Fruit fly (Drosophila melanogaster): ENCODE data around the gene CG4465.

The CG4465 gene

DNA sequence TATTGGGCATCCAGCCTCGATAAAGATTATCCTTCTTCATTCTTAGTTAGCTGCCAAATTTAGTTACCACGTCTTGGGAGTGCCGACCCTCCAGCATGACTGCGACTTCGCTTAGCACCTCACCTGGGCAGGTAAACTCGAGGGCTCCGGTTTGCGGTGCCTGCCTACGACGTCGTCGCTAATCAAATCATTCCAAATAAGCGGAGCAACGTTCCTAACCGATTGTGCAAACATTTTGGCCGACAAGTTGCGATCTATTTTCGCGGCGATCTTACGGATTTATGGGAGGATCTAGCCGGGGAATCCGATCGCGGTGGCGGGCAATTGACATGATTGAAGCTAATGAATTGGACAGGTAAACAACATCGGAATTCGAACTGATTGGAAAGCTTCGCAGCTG, at the start of gene CG4465:
CG4465 (minus strand) TSS at position 101 of the 400 bp plus-strand sequence.
- TF ChIP-seq usp (GFP tag; optimal IDR thresholded peaks at IDR 0.05) (no peak), psq (optimal IDR thresholded peaks at IDR 0.05) (no peak)

DNA sequence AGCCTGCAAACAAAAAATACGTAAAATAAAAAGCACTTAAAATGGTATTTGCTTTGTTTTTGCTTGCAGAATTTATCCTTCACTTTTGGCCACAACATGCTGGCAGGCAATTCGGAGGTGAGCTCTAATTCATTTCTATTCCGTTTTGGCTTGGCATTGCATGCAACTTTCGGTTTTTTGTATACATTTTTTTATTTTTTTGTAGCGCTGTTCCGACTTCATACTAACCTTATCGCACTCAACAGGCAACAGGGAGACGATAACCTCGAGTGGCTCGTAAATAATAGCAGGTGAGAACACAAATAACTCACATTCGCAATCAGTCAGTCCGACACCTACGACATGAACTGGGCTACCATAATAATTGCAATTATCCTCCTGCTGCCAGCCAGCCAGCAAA, 30.5 kb upstream of the CG4465 start, which contains the start of gene CG4783:
CG4783 (plus strand) TSS at position 301 of the 400 bp plus-strand sequence.
- no peak for TF ChIP-seq EcR (GFP tag; optimal IDR thresholded peaks at IDR 0.05)
- no peak for TF ChIP-seq Dll (optimal IDR thresholded peaks at IDR 0.05)

DNA sequence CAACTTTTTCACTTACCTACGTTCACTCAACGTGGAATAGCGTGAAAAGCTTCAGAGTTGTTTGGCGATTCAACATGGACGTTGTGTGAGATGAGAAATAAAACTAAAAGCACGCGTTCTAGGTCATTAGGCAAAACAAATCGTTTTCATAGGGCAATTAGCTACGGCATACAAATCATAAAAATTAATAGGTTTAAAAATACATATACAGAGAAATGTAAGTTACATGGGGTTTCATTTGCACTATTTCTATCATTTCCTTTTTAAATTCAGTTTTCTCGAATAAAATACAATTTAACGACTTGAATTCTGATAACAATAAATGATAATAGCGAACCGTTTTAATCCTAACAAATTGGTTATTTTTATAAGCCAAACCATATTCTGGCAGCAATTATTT, 24.7 kb upstream of the CG4465 start, which contains the start of gene CG46042:
CG46042 (minus strand) TSS at position 101 of the 400 bp plus-strand sequence.
- TF ChIP-seq CG8478 (optimal IDR thresholded peaks at IDR 0.05) (no peak), psq (optimal IDR thresholded peaks at IDR 0.05) (no peak)

DNA sequence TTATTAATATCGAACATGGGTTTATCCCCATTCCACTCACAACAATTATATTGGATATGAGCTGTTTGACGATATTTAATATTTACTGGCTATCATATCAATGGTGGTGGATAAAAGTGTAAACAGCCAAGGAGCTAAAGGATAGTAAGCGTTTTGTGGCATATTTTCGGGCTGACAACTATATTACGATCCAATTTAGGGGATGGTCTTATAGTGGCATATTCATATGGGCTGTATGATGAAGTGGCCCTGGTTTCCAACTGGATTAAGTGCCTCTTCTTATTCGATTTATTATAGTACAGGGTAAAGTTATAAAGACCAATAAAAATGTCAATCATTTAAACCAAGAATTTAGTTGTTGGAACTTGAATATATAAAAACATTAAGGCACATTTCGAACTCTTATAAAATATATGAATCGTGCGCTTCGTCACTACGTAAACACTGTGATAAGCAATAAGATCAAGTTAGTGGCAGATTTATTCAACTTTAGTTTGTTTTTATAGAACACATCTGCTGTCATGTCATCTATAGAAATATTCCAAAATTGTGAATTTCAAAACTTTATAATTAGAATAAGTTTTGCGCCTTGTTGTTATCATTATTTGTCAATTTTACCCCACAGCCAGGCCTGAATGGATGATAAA, 21.4 kb upstream of the CG4465 start:
- TF ChIP-seq psq (optimal IDR thresholded peaks at IDR 0.05) = no peak
- TF ChIP-seq pan (optimal IDR thresholded peaks at IDR 0.05) = no peak
- TF ChIP-seq EcR (GFP tag; optimal IDR thresholded peaks at IDR 0.05) = no peak
- TF ChIP-seq CG8478 (optimal IDR thresholded peaks at IDR 0.05) = no peak

DNA sequence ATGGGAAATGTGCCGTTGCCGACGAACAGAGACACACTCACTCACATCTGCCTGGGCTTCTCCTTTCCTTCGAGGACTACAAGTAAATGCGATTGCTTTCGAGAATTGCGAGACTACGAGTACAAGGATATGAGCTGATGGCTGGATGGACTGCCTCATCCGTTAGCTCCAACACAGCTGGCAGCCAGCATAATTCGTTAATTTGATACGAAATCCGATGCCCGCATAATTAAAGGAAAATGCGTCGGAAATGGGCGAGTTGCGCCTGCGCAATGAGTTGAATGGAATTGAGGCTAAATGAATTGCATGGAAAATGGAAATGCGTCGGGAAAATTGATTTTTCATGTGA, 18.1 kb upstream of the CG4465 start:
- no peak for TF ChIP-seq psq (optimal IDR thresholded peaks at IDR 0.05)
- no peak for TF ChIP-seq Dll (optimal IDR thresholded peaks at IDR 0.05)
- TF ChIP-seq CG8478 (optimal IDR thresholded peaks at IDR 0.05) = no peak
- no peak for TF ChIP-seq EcR (GFP tag; optimal IDR thresholded peaks at IDR 0.05)
- no peak for TF ChIP-seq pan (optimal IDR thresholded peaks at IDR 0.05)
- no peak for TF ChIP-seq usp (GFP tag; optimal IDR thresholded peaks at IDR 0.05)

DNA sequence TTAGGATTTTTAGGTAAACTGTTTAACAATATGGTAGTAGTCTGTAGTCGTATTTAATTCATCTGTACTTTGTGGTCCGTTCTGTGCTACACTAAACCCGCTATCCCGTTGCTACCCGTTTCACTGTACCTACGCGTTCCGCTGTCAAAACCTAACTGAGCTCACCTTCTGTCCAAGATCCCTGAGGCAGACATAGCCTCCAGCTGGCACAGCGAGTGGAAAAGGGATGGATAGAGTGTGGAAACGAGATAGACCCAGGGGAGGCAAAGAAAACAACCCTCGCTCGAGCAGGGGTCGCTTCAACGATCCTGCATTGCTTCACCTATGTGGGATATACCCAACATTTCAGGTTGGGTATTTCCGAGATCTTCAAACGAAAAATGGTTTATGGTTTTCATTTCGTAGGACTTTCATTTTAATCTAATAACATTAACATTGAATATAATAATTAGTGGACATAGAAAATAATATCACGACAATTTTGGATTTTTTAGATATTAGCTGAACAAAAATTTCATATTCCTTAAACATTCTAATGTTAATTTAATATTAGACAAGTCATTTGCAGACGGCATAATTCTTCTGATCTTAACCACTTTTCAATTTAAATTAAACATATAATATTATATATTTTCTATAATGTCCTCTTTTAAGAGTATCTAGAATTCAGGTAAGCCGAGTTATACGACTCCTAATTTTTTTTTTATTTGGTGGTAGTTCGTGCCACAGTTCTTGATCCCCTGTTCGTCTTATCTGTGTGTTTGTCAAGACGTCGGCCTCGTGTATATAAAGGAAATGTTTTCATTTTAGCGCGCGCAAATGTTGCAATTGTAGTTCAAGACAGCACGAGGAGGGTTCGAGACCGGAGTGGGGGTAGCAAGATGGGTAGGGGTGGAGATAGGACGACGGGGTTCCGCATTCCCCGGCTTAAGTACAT, 17.5 kb upstream of the CG4465 start, which contains the start of gene mira:
mira (minus strand) TSS at position 281 of the 937 bp plus-strand sequence.
- no peak for TF ChIP-seq pan (optimal IDR thresholded peaks at IDR 0.05)
- no peak for TF ChIP-seq CG8478 (optimal IDR thresholded peaks at IDR 0.05)
- no peak for TF ChIP-seq usp (GFP tag; optimal IDR thresholded peaks at IDR 0.05)
- TF ChIP-seq psq (optimal IDR thresholded peaks at IDR 0.05) = no peak

DNA sequence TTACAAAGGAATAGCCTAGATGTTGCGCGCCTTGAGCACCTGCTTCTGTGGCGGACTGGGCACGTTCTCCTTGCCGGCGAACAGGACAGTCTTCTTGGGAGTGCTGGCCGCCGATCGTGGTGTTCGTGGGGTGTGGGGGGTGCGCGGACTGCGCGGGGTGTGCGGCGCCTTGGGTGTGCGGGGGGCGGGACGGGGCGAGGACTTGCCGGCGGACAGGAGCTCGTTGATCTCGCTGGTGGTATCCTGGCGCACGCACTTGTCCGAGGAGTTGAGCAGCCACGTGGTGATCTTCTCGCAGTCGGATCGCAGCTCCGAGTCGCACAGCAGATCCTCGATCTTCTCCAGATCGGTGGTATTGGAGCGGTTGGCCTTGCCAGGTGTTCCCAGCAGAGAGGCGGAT, 14.5 kb upstream of the CG4465 start:
- no peak for TF ChIP-seq CG8478 (optimal IDR thresholded peaks at IDR 0.05)
- TF ChIP-seq EcR (GFP tag; optimal IDR thresholded peaks at IDR 0.05) = no peak
- TF ChIP-seq psq (optimal IDR thresholded peaks at IDR 0.05) = no peak

DNA sequence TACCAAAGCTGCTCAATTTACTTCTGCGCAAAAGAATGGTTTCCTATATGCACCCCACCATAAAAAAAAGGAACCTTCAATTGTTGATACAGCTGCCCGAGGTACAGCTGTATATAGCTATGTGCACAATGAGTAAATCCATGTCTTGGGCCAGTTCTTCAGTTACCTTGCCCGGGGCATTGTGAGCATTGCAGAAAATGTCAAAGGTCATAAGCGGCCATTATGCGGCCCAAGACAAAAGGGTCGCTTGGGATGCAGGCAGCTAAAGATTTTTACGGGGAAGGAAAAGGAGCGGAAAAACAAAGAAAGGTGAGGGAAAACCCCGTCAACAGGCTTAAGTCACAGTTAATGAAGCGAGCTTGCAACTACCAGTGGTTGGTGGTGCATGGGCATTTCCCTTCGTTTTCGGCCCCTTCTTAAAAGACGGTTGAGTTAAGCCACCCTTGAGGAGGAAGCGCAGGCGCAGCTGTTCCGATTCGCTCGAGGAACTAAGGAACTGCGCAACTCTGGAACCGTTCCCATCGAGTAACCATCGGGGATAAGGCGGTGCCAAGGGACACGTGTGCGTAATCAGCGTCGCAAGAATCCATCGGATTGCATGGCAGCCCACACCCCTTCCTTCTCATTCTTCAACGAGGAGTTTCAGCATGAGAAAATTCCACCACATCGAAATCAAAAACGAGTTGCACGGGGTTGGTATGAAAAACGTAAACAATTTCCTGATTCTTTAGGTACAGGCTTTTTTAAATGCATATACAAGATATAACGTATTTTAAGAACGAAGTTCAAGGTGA, 13.5 kb upstream of the CG4465 start:
- TF ChIP-seq pan (optimal IDR thresholded peaks at IDR 0.05) = no peak
- no peak for TF ChIP-seq CG8478 (optimal IDR thresholded peaks at IDR 0.05)
- no peak for TF ChIP-seq EcR (GFP tag; optimal IDR thresholded peaks at IDR 0.05)
- no peak for TF ChIP-seq Dll (optimal IDR thresholded peaks at IDR 0.05)
- TF ChIP-seq psq (optimal IDR thresholded peaks at IDR 0.05) = no peak
- TF ChIP-seq usp (GFP tag; optimal IDR thresholded peaks at IDR 0.05) = no peak

DNA sequence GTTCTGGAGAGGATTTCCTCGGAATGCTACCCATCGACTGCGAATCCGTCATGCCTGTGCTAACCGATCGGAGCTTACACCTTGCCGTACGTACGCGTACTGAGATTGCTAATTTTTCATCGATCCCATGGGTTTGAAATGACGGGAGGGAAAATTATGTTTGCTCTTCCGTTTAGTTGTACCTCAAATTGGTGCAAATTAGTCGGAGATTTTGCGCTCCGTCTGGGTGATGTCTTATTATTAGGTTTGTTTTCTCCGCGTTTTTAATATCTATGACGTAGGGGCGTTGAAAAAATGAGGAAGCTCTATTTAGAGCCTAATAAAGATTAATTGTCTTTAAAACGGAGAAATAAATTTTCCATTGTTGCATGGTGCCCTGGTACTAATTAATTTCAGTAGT, 10.9 kb upstream of the CG4465 start, which contains the start of gene CG4459:
CG4459 (minus strand) TSS at position 101 of the 400 bp plus-strand sequence.
- TF ChIP-seq pan (optimal IDR thresholded peaks at IDR 0.05) (no peak), usp (GFP tag; optimal IDR thresholded peaks at IDR 0.05) (no peak), Dll (optimal IDR thresholded peaks at IDR 0.05) (no peak), psq (optimal IDR thresholded peaks at IDR 0.05) (no peak), CG8478 (optimal IDR thresholded peaks at IDR 0.05) (no peak), EcR (GFP tag; optimal IDR thresholded peaks at IDR 0.05) (no peak)

DNA sequence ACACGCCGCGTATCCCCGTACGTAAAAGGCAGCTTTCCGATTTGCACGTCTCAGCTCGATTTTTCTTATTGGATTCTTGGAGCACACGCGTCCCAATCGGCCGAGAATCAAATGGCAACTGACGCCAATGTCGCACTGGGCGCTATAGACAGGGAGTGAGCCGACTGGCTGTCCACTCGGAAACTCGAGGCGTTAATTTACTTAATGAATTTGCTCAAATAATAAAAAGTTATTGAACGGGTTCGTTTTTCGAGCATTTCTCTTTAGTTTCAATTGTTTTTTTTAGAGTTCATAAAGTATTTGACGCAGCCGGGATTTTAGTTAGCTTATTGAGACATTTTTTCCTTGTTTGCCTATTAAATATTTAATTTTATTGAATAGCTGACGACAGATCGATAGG, 7.6 kb upstream of the CG4465 start, which contains the start of gene CG4462:
CG4462 (minus strand) TSS at position 101 of the 400 bp plus-strand sequence.
- TF ChIP-seq pan (optimal IDR thresholded peaks at IDR 0.05) (no peak), psq (optimal IDR thresholded peaks at IDR 0.05) (no peak), CG8478 (optimal IDR thresholded peaks at IDR 0.05) (no peak), EcR (GFP tag; optimal IDR thresholded peaks at IDR 0.05) (no peak), Dll (optimal IDR thresholded peaks at IDR 0.05) (no peak), usp (GFP tag; optimal IDR thresholded peaks at IDR 0.05) (no peak)

DNA sequence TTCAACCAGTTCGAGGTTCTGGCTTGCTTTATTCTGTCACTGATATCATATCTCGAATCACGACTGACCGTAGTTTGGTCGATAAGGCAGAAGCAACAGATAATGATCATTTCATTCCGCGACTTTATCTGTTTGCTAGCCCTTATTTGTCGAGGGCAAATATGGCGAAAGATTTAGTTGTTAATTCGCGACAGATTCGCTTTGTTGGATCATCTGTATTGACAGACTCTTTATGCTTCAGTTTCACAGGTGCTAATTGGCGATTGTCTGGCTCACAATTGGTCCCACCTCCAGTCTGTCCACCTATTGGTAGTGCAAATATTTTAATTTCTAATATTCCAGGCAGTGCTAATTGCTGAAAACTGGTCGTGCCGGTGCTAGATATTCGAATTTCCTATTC, 6.7 kb upstream of the CG4465 start:
- TF ChIP-seq usp (GFP tag; optimal IDR thresholded peaks at IDR 0.05) (no peak), pan (optimal IDR thresholded peaks at IDR 0.05) (no peak), Dll (optimal IDR thresholded peaks at IDR 0.05) (no peak), EcR (GFP tag; optimal IDR thresholded peaks at IDR 0.05) (no peak), CG8478 (optimal IDR thresholded peaks at IDR 0.05) (no peak), psq (optimal IDR thresholded peaks at IDR 0.05) (no peak)

DNA sequence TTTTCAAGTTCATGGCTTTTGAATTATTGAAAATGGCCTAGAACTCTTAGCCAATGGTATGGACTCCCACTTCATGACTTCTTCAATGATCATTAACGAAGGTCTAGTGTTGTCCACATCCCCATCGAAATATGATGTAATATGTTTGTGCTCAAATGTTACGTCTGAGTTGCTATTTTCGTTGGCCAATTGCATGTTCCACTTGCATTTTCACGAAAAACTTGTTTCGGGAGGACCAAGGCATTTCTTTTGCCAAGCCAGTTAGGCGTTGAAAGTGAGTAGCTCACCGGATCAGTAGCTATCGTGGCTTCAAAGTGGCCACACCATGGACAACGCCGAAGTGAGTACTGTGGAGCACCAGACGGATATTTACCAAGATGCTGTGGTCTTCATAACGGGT, 568 bp upstream of the CG4465 start, which contains the start of gene CG4770:
CG4770 (plus strand) TSS at position 301 of the 400 bp plus-strand sequence.
- TF ChIP-seq usp (GFP tag; optimal IDR thresholded peaks at IDR 0.05) (no peak), EcR (GFP tag; optimal IDR thresholded peaks at IDR 0.05) (no peak), CG8478 (optimal IDR thresholded peaks at IDR 0.05) (no peak), pan (optimal IDR thresholded peaks at IDR 0.05) (no peak), psq (optimal IDR thresholded peaks at IDR 0.05) (no peak)
